Worm (Caenorhabditis elegans) whole organism, L2 larva: ENCODE data around the gene zig-10.

Experiments
- R02D3.7 ChIP-seq: fragments of 150-350 bp; optimal IDR thresholded peaks from 2 replicates; lab custom pipeline; 2014; ENCODE audit warnings: missing biosample characterization, missing genetic modification characterization
- Y55F3AM.14 ChIP-seq: fragments of 200-800 bp; sonication (Bioruptor generic); optimal IDR thresholded peaks from 2 replicates; lab custom pipeline; 2018; ENCODE audit warnings: mild to moderate bottlenecking, missing genetic modification characterization, missing compliant biosample characterization
- elt-1 ChIP-seq: fragments of 150-350 bp; optimal IDR thresholded peaks from 2 replicates; lab custom pipeline; 2014; ENCODE audit warnings: missing biosample characterization, missing genetic modification characterization
- lin-13 ChIP-seq: fragments of 150-350 bp; optimal IDR thresholded peaks from 2 replicates; lab custom pipeline; 2014; ENCODE audit warnings: missing biosample characterization, missing genetic modification reagents, missing genetic modification characterization
- lin-39 ChIP-seq: fragments of 150-350 bp; optimal IDR thresholded peaks from 2 replicates; lab custom pipeline; 2014; ENCODE audit warnings: missing biosample characterization, missing genetic modification reagents, missing genetic modification characterization
- nhr-11 ChIP-seq: fragments of 150-350 bp; optimal IDR thresholded peaks from 2 replicates; lab custom pipeline; 2014; ENCODE audit warnings: missing biosample characterization, missing genetic modification characterization
- nhr-12 ChIP-seq: fragments of 150-350 bp; optimal IDR thresholded peaks from 2 replicates; lab custom pipeline; 2014; ENCODE audit warnings: missing biosample characterization, missing genetic modification characterization
- peb-1 ChIP-seq: fragments of 150-350 bp; optimal IDR thresholded peaks from 2 replicates; lab custom pipeline; 2014; ENCODE audit warnings: missing biosample characterization, missing genetic modification characterization
- zag-1 ChIP-seq: fragments of 150-350 bp; optimal IDR thresholded peaks from 2 replicates; lab custom pipeline; 2014; ENCODE audit warnings: missing biosample characterization, missing genetic modification characterization
- ztf-1 ChIP-seq: fragments of 200-800 bp; sonication (Bioruptor generic); conservative IDR thresholded peaks from 2 replicates; pipeline ENCODE4 v1.3.6; 2022; ENCODE audit warnings: missing genetic modification characterization, missing compliant biosample characterization

- TF ChIP-seq elt-1 (tag; lab: Kevin White, UChicago), result no peak
- TF ChIP-seq lin-39 (tag; lab: Kevin White, UChicago), result no peak
- no peak for TF ChIP-seq nhr-11 (tag; lab: Kevin White, UChicago)
- TF ChIP-seq peb-1 (tag; lab: Kevin White, UChicago), result no peak
- TF ChIP-seq zag-1 (tag; lab: Kevin White, UChicago), result no peak
- TF ChIP-seq Y55F3AM.14 (GFP tag; lab: Kevin White, UChicago), result no peak
- no peak for TF ChIP-seq lin-13 (GFP tag; lab: Kevin White, UChicago)
- no peak for TF ChIP-seq nhr-12 (tag; lab: Kevin White, UChicago)
- no peak for TF ChIP-seq R02D3.7 (tag; lab: Kevin White, UChicago)
- no peak for TF ChIP-seq ztf-1 (GFP tag; lab: Robert Waterston, UW)
Observed at ce11 chrII:6403233-6403632, 4.7 kb downstream of the zig-10 start, which contains the start of gene T25D10.1.
